Fruit fly (Drosophila melanogaster) whole organism, prepupa: Measurements from ENCODE around the gene Gyc89Da.
A peak's percentile ranks its signal among the peaks of the same experiment; 100 is the strongest.

Source experiments
- Blimp-1 ChIP-seq: fragments of 200-800 bp; sonication (Bioruptor generic); optimal IDR thresholded peaks from 3 replicates; lab custom pipeline; 2017; ENCODE audit warnings: missing biosample characterization, missing genetic modification characterization, mild to moderate bottlenecking, moderate library complexity, missing genetic modification reagents
- CG10669 ChIP-seq: fragments of 200-800 bp; sonication (Bioruptor generic); optimal IDR thresholded peaks from 3 replicates; lab custom pipeline; 2018; ENCODE audit warnings: missing biosample characterization, mild to moderate bottlenecking, missing genetic modification characterization, moderate library complexity
- CG11294 ChIP-seq: fragments of 200-800 bp; sonication (Bioruptor generic); IDR thresholded peaks from 2 replicates; pipeline ENCODE4 v1.3.6; 2022; ENCODE audit warnings: missing biosample characterization, missing genetic modification characterization
- CG11762 ChIP-seq: fragments of 200-800 bp; sonication (Bioruptor generic); optimal IDR thresholded peaks from 3 replicates; lab custom pipeline; 2016; ENCODE audit warnings: missing biosample characterization, missing genetic modification characterization; ENCODE audit not compliant: insufficient read depth
- CG11902 ChIP-seq: fragments of 200-800 bp; sonication (Bioruptor generic); optimal IDR thresholded peaks from 3 replicates; lab custom pipeline; 2016; ENCODE audit warnings: missing biosample characterization, missing genetic modification characterization
- CG15336 ChIP-seq: fragments of 200-800 bp; sonication (Bioruptor generic); IDR thresholded peaks from 2 replicates; pipeline ENCODE4 v1.3.6; 2022; ENCODE audit warnings: missing biosample characterization, missing genetic modification characterization
- CG1621 ChIP-seq: fragments of 200-800 bp; sonication (Bioruptor generic); optimal IDR thresholded peaks from 3 replicates; lab custom pipeline; 2018; ENCODE audit warnings: missing biosample characterization, mild to moderate bottlenecking, missing genetic modification characterization
- CG16779 ChIP-seq: fragments of 200-800 bp; sonication (Bioruptor generic); optimal IDR thresholded peaks from 3 replicates; lab custom pipeline; 2017; ENCODE audit warnings: missing biosample characterization, mild to moderate bottlenecking, missing genetic modification characterization
- CG3032 ChIP-seq: fragments of 200-800 bp; optimal IDR thresholded peaks from 2 replicates; lab custom pipeline; 2019; ENCODE audit warnings: missing biosample characterization, mild to moderate bottlenecking, missing genetic modification characterization, moderate library complexity
- CG31627 ChIP-seq: fragments of 200-800 bp; sonication (Bioruptor generic); optimal IDR thresholded peaks from 3 replicates; lab custom pipeline; 2016; ENCODE audit warnings: missing biosample characterization, missing genetic modification characterization
- CG32006 ChIP-seq: fragments of 200-800 bp; sonication (Bioruptor generic); optimal IDR thresholded peaks from 3 replicates; lab custom pipeline; 2017; ENCODE audit warnings: missing biosample characterization, mild to moderate bottlenecking, missing genetic modification characterization
- CG34406 ChIP-seq: fragments of 200-800 bp; sonication (Bioruptor generic); optimal IDR thresholded peaks from 3 replicates; lab custom pipeline; 2016; ENCODE audit warnings: missing biosample characterization, missing genetic modification characterization
- CG6163 ChIP-seq: fragments of 200-800 bp; sonication (Bioruptor generic); IDR thresholded peaks from 3 replicates; pipeline ENCODE4 v1.3.6; 2022; ENCODE audit warnings: missing biosample characterization, missing genetic modification characterization
- CG6276 ChIP-seq: fragments of 200-800 bp; sonication (Bioruptor generic); optimal IDR thresholded peaks from 2 replicates; lab custom pipeline; 2017; ENCODE audit warnings: missing biosample characterization, mild to moderate bottlenecking, missing genetic modification characterization
- CG6792 ChIP-seq: fragments of 200-800 bp; sonication (Bioruptor generic); optimal IDR thresholded peaks from 3 replicates; lab custom pipeline; 2016; ENCODE audit warnings: missing biosample characterization, missing genetic modification characterization
- CG6808 ChIP-seq: fragments of 200-800 bp; sonication (Bioruptor generic); optimal IDR thresholded peaks from 3 replicates; lab custom pipeline; 2017; ENCODE audit warnings: missing biosample characterization, missing genetic modification characterization, mild to moderate bottlenecking, moderate library complexity, missing genetic modification reagents
- CG6854 ChIP-seq: fragments of 200-800 bp; sonication (Bioruptor generic); optimal IDR thresholded peaks from 2 replicates; lab custom pipeline; 2017; ENCODE audit warnings: missing biosample characterization, mild to moderate bottlenecking, missing genetic modification characterization
- CG7368 ChIP-seq: fragments of 200-800 bp; sonication (Bioruptor generic); optimal IDR thresholded peaks from 3 replicates; lab custom pipeline; 2016; ENCODE audit warnings: missing biosample characterization, missing genetic modification characterization
- CG8319 ChIP-seq: fragments of 200-800 bp; sonication (Bioruptor generic); optimal IDR thresholded peaks from 3 replicates; lab custom pipeline; 2016; ENCODE audit warnings: missing biosample characterization, missing genetic modification characterization
- CG8632 ChIP-seq: fragments of 200-800 bp; sonication (Bioruptor generic); optimal IDR thresholded peaks from 3 replicates; lab custom pipeline; 2016; ENCODE audit warnings: missing biosample characterization, missing genetic modification characterization
- CG9139 ChIP-seq: fragments of 200-800 bp; sonication (Bioruptor generic); optimal IDR thresholded peaks from 3 replicates; lab custom pipeline; 2017; ENCODE audit warnings: missing biosample characterization, mild to moderate bottlenecking, missing genetic modification characterization
- Eip75B ChIP-seq: fragments of 200-800 bp; sonication (Bioruptor generic); optimal IDR thresholded peaks from 3 replicates; lab custom pipeline; 2016; ENCODE audit warnings: missing biosample characterization, missing genetic modification characterization
- Eip78C ChIP-seq: fragments of 200-800 bp; sonication (Bioruptor generic); peaks from one replicate; lab custom pipeline; 2016; ENCODE audit warnings: missing biosample characterization, missing genetic modification characterization
- Eip93F ChIP-seq: fragments of 200-800 bp; sonication (Bioruptor generic); optimal IDR thresholded peaks from 2 replicates; lab custom pipeline; 2016; ENCODE audit warnings: missing biosample characterization, mild to moderate bottlenecking, missing genetic modification characterization
- Ets21C ChIP-seq: fragments of 200-800 bp; sonication (Bioruptor generic); optimal IDR thresholded peaks from 3 replicates; lab custom pipeline; 2016; ENCODE audit warnings: missing biosample characterization, missing genetic modification characterization
- Ets96B ChIP-seq: fragments of 200-800 bp; optimal IDR thresholded peaks from 2 replicates; lab custom pipeline; 2019; ENCODE audit warnings: missing biosample characterization, mild to moderate bottlenecking, missing genetic modification characterization, moderate library complexity
- Gug ChIP-seq: fragments of 200-800 bp; sonication (Bioruptor generic); IDR thresholded peaks from 2 replicates; pipeline ENCODE4 v1.3.6; 2022; ENCODE audit warnings: missing biosample characterization, missing genetic modification characterization
- Hr38 ChIP-seq: sonication (Bioruptor generic); optimal IDR thresholded peaks from 2 replicates; lab custom pipeline; 2016; ENCODE audit warnings: missing biosample characterization, missing genetic modification characterization
- Hr39 ChIP-seq: fragments of 200-800 bp; sonication (Bioruptor generic); optimal IDR thresholded peaks from 2 replicates; lab custom pipeline; 2016; ENCODE audit warnings: missing biosample characterization, missing genetic modification characterization
- Lpt ChIP-seq: fragments of 200-800 bp; sonication (Bioruptor generic); optimal IDR thresholded peaks from 3 replicates; lab custom pipeline; 2016; ENCODE audit warnings: missing biosample characterization, missing genetic modification characterization
- OdsH ChIP-seq: fragments of 200-800 bp; sonication (Bioruptor generic); optimal IDR thresholded peaks from 3 replicates; lab custom pipeline; 2016; ENCODE audit warnings: missing biosample characterization, missing genetic modification characterization
- Smox ChIP-seq: fragments of 200-800 bp; sonication (Bioruptor generic); optimal IDR thresholded peaks from 3 replicates; lab custom pipeline; 2016; ENCODE audit warnings: missing biosample characterization, missing genetic modification characterization
- Sox102F ChIP-seq: fragments of 200-800 bp; sonication (Bioruptor generic); optimal IDR thresholded peaks from 2 replicates; lab custom pipeline; 2016; ENCODE audit warnings: missing biosample characterization, mild to moderate bottlenecking, missing genetic modification characterization
- Sox14 ChIP-seq: fragments of 200-800 bp; sonication (Bioruptor generic); optimal IDR thresholded peaks from 3 replicates; lab custom pipeline; 2016; ENCODE audit warnings: missing biosample characterization, missing genetic modification characterization
- Sox15 ChIP-seq: fragments of 200-800 bp; sonication (Bioruptor generic); optimal IDR thresholded peaks from 3 replicates; lab custom pipeline; 2016; ENCODE audit warnings: missing biosample characterization, missing genetic modification characterization
- achi ChIP-seq: fragments of 200-800 bp; sonication (Bioruptor generic); optimal IDR thresholded peaks from 3 replicates; lab custom pipeline; 2016; ENCODE audit warnings: missing biosample characterization, missing genetic modification characterization
- acj6 ChIP-seq: fragments of 200-800 bp; sonication (Bioruptor generic); optimal IDR thresholded peaks from 3 replicates; lab custom pipeline; 2016; ENCODE audit warnings: missing biosample characterization, missing genetic modification characterization
- cyc ChIP-seq: fragments of 200-800 bp; sonication (Bioruptor generic); optimal IDR thresholded peaks from 3 replicates; lab custom pipeline; 2016; ENCODE audit warnings: missing biosample characterization, missing genetic modification characterization
- dac ChIP-seq: fragments of 200-800 bp; sonication (Bioruptor generic); optimal IDR thresholded peaks from 2 replicates; lab custom pipeline; 2017; ENCODE audit warnings: missing biosample characterization, mild to moderate bottlenecking, missing genetic modification characterization
- dsx ChIP-seq: fragments of 200-800 bp; optimal IDR thresholded peaks from 3 replicates; lab custom pipeline; 2019; ENCODE audit warnings: missing biosample characterization, mild to moderate bottlenecking, missing genetic modification characterization, moderate library complexity; ENCODE audit not compliant: poor library complexity, severe bottlenecking
- eg ChIP-seq: fragments of 200-800 bp; sonication (Bioruptor generic); IDR thresholded peaks from 3 replicates; pipeline ENCODE4 v1.3.6; 2022; ENCODE audit warnings: missing biosample characterization, missing genetic modification characterization
- esn ChIP-seq: fragments of 200-800 bp; sonication (Bioruptor generic); optimal IDR thresholded peaks from 2 replicates; lab custom pipeline; 2016; ENCODE audit warnings: missing biosample characterization, mild to moderate bottlenecking, missing genetic modification characterization, moderate library complexity
- fd59A ChIP-seq: fragments of 200-800 bp; sonication (Bioruptor generic); optimal IDR thresholded peaks from 2 replicates; lab custom pipeline; 2017; ENCODE audit warnings: missing biosample characterization, mild to moderate bottlenecking, missing genetic modification characterization, missing genetic modification reagents
- fd85E ChIP-seq: fragments of 200-800 bp; sonication (Bioruptor generic); optimal IDR thresholded peaks from 3 replicates; lab custom pipeline; 2016; ENCODE audit warnings: missing biosample characterization, missing genetic modification characterization
- fkh ChIP-seq: fragments of 200-800 bp; sonication (Bioruptor generic); optimal IDR thresholded peaks from 3 replicates; lab custom pipeline; 2017; ENCODE audit warnings: missing biosample characterization, mild to moderate bottlenecking, missing genetic modification characterization, moderate library complexity
- net ChIP-seq: fragments of 200-800 bp; sonication (Bioruptor generic); optimal IDR thresholded peaks from 3 replicates; lab custom pipeline; 2016; ENCODE audit warnings: missing biosample characterization, missing genetic modification characterization
- pdm3 ChIP-seq: fragments of 200-800 bp; sonication (Bioruptor generic); optimal IDR thresholded peaks from 3 replicates; lab custom pipeline; 2016; ENCODE audit warnings: missing biosample characterization, missing genetic modification characterization
- salr ChIP-seq, 2 experiments: fragments of 200-800 bp; sonication (Bioruptor generic); optimal IDR thresholded peaks; 3 replicates each; lab custom pipeline; 2016 to 2018; ENCODE audit warnings: missing biosample characterization in 2 of 2, missing genetic modification characterization in 2 of 2, mild to moderate bottlenecking in 1 of 2
- spab ChIP-seq: fragments of 200-800 bp; sonication (Bioruptor generic); optimal IDR thresholded peaks from 2 replicates; lab custom pipeline; 2017; ENCODE audit warnings: missing biosample characterization, mild to moderate bottlenecking, missing genetic modification characterization, missing genetic modification reagents
- ss ChIP-seq, 2 experiments: fragments of 200-800 bp; sonication (Bioruptor generic); optimal IDR thresholded peaks; 2 replicates in 1 of 2; 3 replicates in 1 of 2; lab custom pipeline; 2017 to 2018; ENCODE audit warnings: mild to moderate bottlenecking in 2 of 2, missing biosample characterization in 2 of 2, missing genetic modification characterization in 2 of 2, moderate library complexity in 1 of 2
- svp ChIP-seq: fragments of 200-800 bp; sonication (Bioruptor generic); peaks from one replicate; lab custom pipeline; 2016; ENCODE audit warnings: missing biosample characterization, missing genetic modification characterization
- vri ChIP-seq: fragments of 200-800 bp; sonication (Bioruptor generic); optimal IDR thresholded peaks from 3 replicates; lab custom pipeline; 2016; ENCODE audit warnings: missing biosample characterization, mild to moderate bottlenecking, missing genetic modification characterization

Gyc89Da gene

dm6 chr3R:16524178-16524577, 51.8 kb downstream of the Gyc89Da start:
- peak; percentile 9 for TF ChIP-seq CG8319 (GFP tag; lab: Kevin White, UChicago)
- TF ChIP-seq CG11762 (GFP tag; lab: Kevin White, UChicago) = peak; percentile 84
- TF ChIP-seq fkh (GFP tag; lab: Kevin White, UChicago) = no peak
- TF ChIP-seq CG32006 (GFP tag; lab: Kevin White, UChicago) = peak; percentile 74
- TF ChIP-seq CG34406 (GFP tag; lab: Kevin White, UChicago) = peak; percentile 55
- TF ChIP-seq CG7368 (GFP tag; lab: Kevin White, UChicago) = peak; percentile 28
- peak; percentile 83 for TF ChIP-seq CG3032 (tag; lab: Kevin White, UChicago)
- TF ChIP-seq fd85E = peak; percentile 71
- peak; percentile 57 for TF ChIP-seq net (GFP tag; lab: Kevin White, UChicago)
- TF ChIP-seq cyc (GFP tag; lab: Kevin White, UChicago) = peak; percentile 74
- no peak for TF ChIP-seq Sox15 (GFP tag; lab: Kevin White, UChicago)
- TF ChIP-seq CG6808 (GFP tag; lab: Kevin White, UChicago) = peak; percentile 67
- peak; percentile 59 for TF ChIP-seq CG11902 (GFP tag; lab: Kevin White, UChicago)
- TF ChIP-seq OdsH = peak; percentile 59
- TF ChIP-seq Hr38 = no peak
- peak; percentile 71 for TF ChIP-seq CG11294 (GFP tag; lab: Robert Waterston, UW)
- peak; percentile 31 for TF ChIP-seq Sox102F (GFP tag; lab: Kevin White, UChicago)
- TF ChIP-seq spab (GFP tag; lab: Kevin White, UChicago) = peak; percentile 73
- TF ChIP-seq Eip75B (GFP tag; lab: Kevin White, UChicago) = peak; percentile 81
- TF ChIP-seq Sox14 = peak; percentile 5
- peak; percentile 70 for TF ChIP-seq esn (GFP tag; lab: Kevin White, UChicago)
- peak; percentile 66 for TF ChIP-seq pdm3 (GFP tag; lab: Kevin White, UChicago)
- peak; percentile 66 for TF ChIP-seq CG6792
- TF ChIP-seq CG16779 (tag; lab: Kevin White, UChicago) = peak; percentile 40
- TF ChIP-seq Ets96B (tag; lab: Kevin White, UChicago) = peak; percentile 92
- TF ChIP-seq salr (GFP tag; optimal IDR thresholded peaks at IDR 0.05; lab: Kevin White, UChicago) = peak in 1 of 2 experiments; percentile 66
- TF ChIP-seq CG8632 (GFP tag; lab: Kevin White, UChicago) = peak; percentile 59
- peak; percentile 87 for TF ChIP-seq eg (GFP tag; lab: Robert Waterston, UW)
- peak; percentile 94 for TF ChIP-seq Lpt (GFP tag; lab: Kevin White, UChicago)
- peak; percentile 49 for TF ChIP-seq Smox (GFP tag; lab: Kevin White, UChicago)
- peak; percentile 14 for TF ChIP-seq dac
- no peak for TF ChIP-seq vri
- peak; percentile 94 for TF ChIP-seq CG6163 (GFP tag; lab: Robert Waterston, UW)
- TF ChIP-seq Eip93F (GFP tag; lab: Kevin White, UChicago) = no peak
- TF ChIP-seq Ets21C (GFP tag; lab: Kevin White, UChicago) = peak; percentile 48
- peak; percentile 90 for TF ChIP-seq CG15336
- TF ChIP-seq CG6854 (GFP tag; lab: Kevin White, UChicago) = no peak
- peak; percentile 53 for TF ChIP-seq Blimp-1 (GFP tag; lab: Kevin White, UChicago)
- TF ChIP-seq svp (GFP tag; lab: Kevin White, UChicago) = peak; percentile 81
- peak; percentile 83 for TF ChIP-seq dsx (GFP tag; lab: Kevin White, UChicago)
- peak; percentile 10 to 82 for TF ChIP-seq ss (GFP tag; optimal IDR thresholded peaks at IDR 0.05; lab: Kevin White, UChicago)
- TF ChIP-seq acj6 (GFP tag; lab: Kevin White, UChicago) = peak; percentile 57
- TF ChIP-seq achi = peak; percentile 68
- peak; percentile 36 for TF ChIP-seq CG31627 (GFP tag; lab: Kevin White, UChicago)
- TF ChIP-seq CG9139 (GFP tag; lab: Kevin White, UChicago) = no peak
- TF ChIP-seq Eip78C = peak; percentile 89
- peak; percentile 59 for TF ChIP-seq CG6276 (GFP tag; lab: Kevin White, UChicago)
- no peak for TF ChIP-seq fd59A (GFP tag; lab: Kevin White, UChicago)
- peak; percentile 56 for TF ChIP-seq Hr39 (GFP tag; lab: Kevin White, UChicago)
- TF ChIP-seq Gug (GFP tag; lab: Robert Waterston, UW) = peak; percentile 69
- peak; percentile 81 for TF ChIP-seq CG10669 (GFP tag; lab: Kevin White, UChicago)
- TF ChIP-seq CG1621 (tag; lab: Kevin White, UChicago) = no peak
